Fruit fly (Drosophila melanogaster) whole organism, wandering third instar larva: Measurements from ENCODE around the gene CG6664.

ENCODE experiments used
- Abd-B ChIP-seq: fragments of >200 bp; optimal IDR thresholded peaks from 2 replicates; lab custom pipeline; 2017; ENCODE audit warnings: missing biosample characterization, missing genetic modification characterization
- CG32264 ChIP-seq: fragments of 200-800 bp; sonication (Bioruptor generic); optimal IDR thresholded peaks from 2 replicates; lab custom pipeline; 2016; ENCODE audit warnings: missing biosample characterization, missing genetic modification characterization
- CG9705 ChIP-seq: fragments of 200-800 bp; sonication (Bioruptor generic); optimal IDR thresholded peaks from 2 replicates; lab custom pipeline; 2018; ENCODE audit warnings: missing biosample characterization, mild to moderate bottlenecking, missing genetic modification characterization
- CrebA ChIP-seq: fragments of 200-800 bp; sonication (Bioruptor generic); optimal IDR thresholded peaks from 2 replicates; lab custom pipeline; 2016; ENCODE audit warnings: missing biosample characterization, mild to moderate bottlenecking, missing genetic modification characterization, borderline replicate concordance
- Dfd ChIP-seq: fragments of >200 bp; optimal IDR thresholded peaks from 2 replicates; lab custom pipeline; 2017; ENCODE audit warnings: missing biosample characterization, missing genetic modification characterization
- Dif ChIP-seq: fragments of 200-275, 200-300 bp; sonication (Bioruptor generic); optimal IDR thresholded peaks from 2 replicates; lab custom pipeline; 2018; ENCODE audit warnings: missing biosample characterization, missing genetic modification characterization; ENCODE audit not compliant: partially characterized antibody
- GATAd ChIP-seq: sonication (Bioruptor generic); optimal IDR thresholded peaks from 2 replicates; lab custom pipeline; 2016; ENCODE audit warnings: missing biosample characterization, missing genetic modification characterization
- HLH106 ChIP-seq: fragments of 200-800 bp; optimal IDR thresholded peaks from 3 replicates; lab custom pipeline; 2019; ENCODE audit warnings: missing biosample characterization, mild to moderate bottlenecking, missing genetic modification characterization, moderate library complexity
- Hnf4 ChIP-seq: fragments of 200-800 bp; sonication (Bioruptor generic); optimal IDR thresholded peaks from 2 replicates; lab custom pipeline; 2016; ENCODE audit warnings: missing biosample characterization, mild to moderate bottlenecking, missing genetic modification characterization
- Hr78 ChIP-seq: fragments of >200 bp; optimal IDR thresholded peaks from 2 replicates; lab custom pipeline; 2017; ENCODE audit warnings: missing biosample characterization, missing genetic modification characterization
- Hr83 ChIP-seq: fragments of 200-300 bp; sonication (Bioruptor generic); optimal IDR thresholded peaks from 2 replicates; lab custom pipeline; 2016; ENCODE audit warnings: missing biosample characterization, mild to moderate bottlenecking, missing genetic modification characterization, moderate library complexity; ENCODE audit not compliant: poor library complexity, severe bottlenecking
- Jra ChIP-seq: sonication (Bioruptor generic); optimal IDR thresholded peaks from 2 replicates; lab custom pipeline; 2016; ENCODE audit warnings: missing biosample characterization, missing genetic modification characterization
- Mio ChIP-seq: sonication (Bioruptor generic); optimal IDR thresholded peaks from 2 replicates; lab custom pipeline; 2016; ENCODE audit warnings: missing biosample characterization, missing genetic modification characterization
- Myc ChIP-seq: fragments of >200 bp; optimal IDR thresholded peaks from 2 replicates; lab custom pipeline; 2017
- N ChIP-seq: fragments of >200 bp; optimal IDR thresholded peaks from 2 replicates; lab custom pipeline; 2018; ENCODE audit warnings: missing biosample characterization, missing external identifiers, missing genetic modification characterization
- OdsH ChIP-seq: fragments of 200-800 bp; sonication (Bioruptor generic); optimal IDR thresholded peaks from 2 replicates; lab custom pipeline; 2016; ENCODE audit warnings: missing biosample characterization, mild to moderate bottlenecking, missing genetic modification characterization
- Rel ChIP-seq, 2 experiments: fragments of 200-800 bp; sonication (Bioruptor generic) in 1 of 2; optimal IDR thresholded peaks; 2 replicates in 1 of 2; 3 replicates in 1 of 2; lab custom pipeline; 2016 to 2019; ENCODE audit warnings: mild to moderate bottlenecking in 2 of 2, missing biosample characterization in 2 of 2, missing genetic modification characterization in 2 of 2, moderate library complexity in 1 of 2
- Sp1 ChIP-seq: fragments of 200-800 bp; sonication (Bioruptor generic); optimal IDR thresholded peaks from 3 replicates; lab custom pipeline; 2019; ENCODE audit warnings: missing biosample characterization, mild to moderate bottlenecking, missing genetic modification characterization, moderate library complexity
- Vsx2 ChIP-seq: fragments of 200-300, 225-300 bp; sonication (Bioruptor generic); optimal IDR thresholded peaks from 2 replicates; lab custom pipeline; 2018; ENCODE audit warnings: missing biosample characterization, missing genetic modification characterization; ENCODE audit not compliant: partially characterized antibody
- br ChIP-seq: fragments of 200-800 bp; sonication (Bioruptor generic); optimal IDR thresholded peaks from 2 replicates; lab custom pipeline; 2016; ENCODE audit warnings: missing biosample characterization, missing genetic modification characterization
- brk ChIP-seq: fragments of 200-800 bp; sonication (Bioruptor generic); optimal IDR thresholded peaks from 2 replicates; lab custom pipeline; 2016; ENCODE audit warnings: missing biosample characterization, mild to moderate bottlenecking, missing genetic modification characterization
- dl ChIP-seq, 2 experiments: fragments of 175-275, 200-275 bp in 1 of 2; fragments of 200-275 bp in 1 of 2; sonication (Bioruptor generic); optimal IDR thresholded peaks; lab custom pipeline; 2018; ENCODE audit warnings: mild to moderate bottlenecking in 2 of 2, missing biosample characterization in 2 of 2, missing genetic modification characterization in 2 of 2, moderate library complexity in 2 of 2; ENCODE audit not compliant: partially characterized antibody in 2 of 2, insufficient read depth in 1 of 2
- dmrt93B ChIP-seq: fragments of 200-800 bp; sonication (Bioruptor generic); optimal IDR thresholded peaks from 2 replicates; lab custom pipeline; 2018; ENCODE audit warnings: missing biosample characterization, mild to moderate bottlenecking, missing genetic modification characterization
- dsf ChIP-seq: sonication (Bioruptor generic); optimal IDR thresholded peaks from 2 replicates; lab custom pipeline; 2016; ENCODE audit warnings: missing biosample characterization, missing genetic modification characterization, borderline replicate concordance
- ey ChIP-seq: fragments of 200-800 bp; sonication (Bioruptor generic); optimal IDR thresholded peaks from 2 replicates; lab custom pipeline; 2016; ENCODE audit warnings: missing biosample characterization, missing genetic modification characterization
- foxo ChIP-seq, 2 experiments: fragments of 200-800 bp; sonication (Bioruptor generic); optimal IDR thresholded peaks; 2 replicates in 1 of 2; 3 replicates in 1 of 2; lab custom pipeline; 2016 to 2017; ENCODE audit warnings: missing biosample characterization in 2 of 2, missing genetic modification characterization in 2 of 2
- fru ChIP-seq: fragments of 200-800 bp; sonication (Bioruptor generic); optimal IDR thresholded peaks from 3 replicates; lab custom pipeline; 2016; ENCODE audit warnings: missing biosample characterization, mild to moderate bottlenecking, missing genetic modification characterization
- h ChIP-seq: fragments of 200-800 bp; sonication (Bioruptor generic); optimal IDR thresholded peaks from 3 replicates; lab custom pipeline; 2016; ENCODE audit warnings: missing biosample characterization, mild to moderate bottlenecking, missing genetic modification characterization
- jim ChIP-seq: fragments of 175-275, 200-325 bp; sonication (Bioruptor generic); optimal IDR thresholded peaks from 2 replicates; lab custom pipeline; 2016; ENCODE audit warnings: missing biosample characterization, mild to moderate bottlenecking, missing genetic modification characterization
- lola ChIP-seq: fragments of >200 bp; optimal IDR thresholded peaks from 2 replicates; lab custom pipeline; 2017; ENCODE audit warnings: missing biosample characterization, missing genetic modification characterization
- pan ChIP-seq: fragments of >200 bp; optimal IDR thresholded peaks from 2 replicates; lab custom pipeline; 2017
- psq ChIP-seq: fragments of 200-800 bp; sonication (Bioruptor generic); optimal IDR thresholded peaks from 3 replicates; lab custom pipeline; 2017; ENCODE audit warnings: missing biosample characterization, mild to moderate bottlenecking, missing genetic modification characterization, moderate library complexity
- rgr ChIP-seq: fragments of 200-800 bp; sonication (Bioruptor generic); optimal IDR thresholded peaks from 3 replicates; lab custom pipeline; 2016; ENCODE audit warnings: missing biosample characterization, mild to moderate bottlenecking, missing genetic modification characterization
- sage ChIP-seq: fragments of 200-800 bp; sonication (Bioruptor generic); optimal IDR thresholded peaks from 2 replicates; lab custom pipeline; 2016; ENCODE audit warnings: missing biosample characterization, mild to moderate bottlenecking, missing genetic modification characterization
- sv ChIP-seq: fragments of 200-800 bp; sonication (Bioruptor generic); optimal IDR thresholded peaks from 3 replicates; lab custom pipeline; 2016; ENCODE audit warnings: missing biosample characterization, missing genetic modification characterization
- tai ChIP-seq: sonication (Bioruptor generic); optimal IDR thresholded peaks from 2 replicates; lab custom pipeline; 2016; ENCODE audit warnings: missing biosample characterization, missing genetic modification characterization
- usp ChIP-seq: fragments of >200 bp; optimal IDR thresholded peaks from 2 replicates; lab custom pipeline; 2017; ENCODE audit warnings: missing biosample characterization, missing genetic modification characterization
- woc ChIP-seq: sonication (Bioruptor generic); optimal IDR thresholded peaks from 2 replicates; lab custom pipeline; 2016; ENCODE audit warnings: missing biosample characterization, mild to moderate bottlenecking, missing genetic modification characterization

CG6664 gene

dm6 chr3L:17011351-17012016 is 4.5 kb downstream of the CG6664 start:
- TF ChIP-seq CrebA (GFP tag; lab: Kevin White, UChicago) = no peak
- no peak for TF ChIP-seq Myc
- peak; percentile 2 for TF ChIP-seq h (GFP tag; lab: Kevin White, UChicago)
- TF ChIP-seq CG32264 (GFP tag; lab: Kevin White, UChicago) = no peak

- TF ChIP-seq CG9705 (no peak), Abd-B (GFP tag; lab: Kevin White, UChicago) (no peak), woc (GFP tag; lab: Kevin White, UChicago) (peak; percentile 57), Mio (GFP tag; lab: Kevin White, UChicago) (no peak), foxo (GFP tag; optimal IDR thresholded peaks at IDR 0.05; lab: Kevin White, UChicago) (peak in 1 of 2 experiments; percentile 52), psq (GFP tag; lab: Kevin White, UChicago) (peak; percentile 13), Rel (GFP tag; optimal IDR thresholded peaks at IDR 0.05; lab: Kevin White, UChicago) (no peak), Rel (tag; optimal IDR thresholded peaks at IDR 0.05; lab: Kevin White, UChicago) (peak; percentile 17), dl (GFP tag; optimal IDR thresholded peaks at IDR 0.05; lab: Kevin White, UChicago; ENCODE audit: insufficient read depth in 1 of 2, partially characterized antibody in 2 of 2) (peak in 1 of 2 experiments; percentile 26), GATAd (GFP tag; lab: Kevin White, UChicago) (no peak), usp (GFP tag; lab: Kevin White, UChicago) (no peak), h (GFP tag; lab: Kevin White, UChicago) (no peak), Dfd (no peak), Vsx2 (GFP tag; lab: Kevin White, UChicago) (no peak), Hr78 (no peak), tai (GFP tag; lab: Kevin White, UChicago) (no peak), br (GFP tag; lab: Kevin White, UChicago) (no peak), CrebA (GFP tag; lab: Kevin White, UChicago) (no peak), Dif (GFP tag; lab: Kevin White, UChicago) (peak; percentile 43), OdsH (GFP tag; lab: Kevin White, UChicago) (no peak), CG32264 (GFP tag; lab: Kevin White, UChicago) (no peak), jim (GFP tag; lab: Kevin White, UChicago) (no peak), sage (no peak), Jra (GFP tag; lab: Kevin White, UChicago) (no peak), Myc (no peak), brk (GFP tag; lab: Kevin White, UChicago) (peak; percentile 20), sv (no peak), Sp1 (GFP tag; lab: Kevin White, UChicago) (peak; percentile 4), Hr83 (GFP tag; lab: Kevin White, UChicago) (no peak), rgr (GFP tag; lab: Kevin White, UChicago) (peak; percentile 32), N (GFP tag; lab: Kevin White, UChicago) (no peak), dsf (GFP tag; lab: Kevin White, UChicago) (no peak), lola (GFP tag; lab: Kevin White, UChicago) (no peak), pan (no peak), HLH106 (tag; lab: Kevin White, UChicago) (peak; percentile 20), dmrt93B (GFP tag; lab: Kevin White, UChicago) (no peak), fru (GFP tag; lab: Kevin White, UChicago) (no peak), Hnf4 (GFP tag; lab: Kevin White, UChicago) (peak; percentile 4), ey (peak; percentile 1)
Measured at dm6 chr3L:17010492-17011303, 5.3 kb downstream of the CG6664 start.
